Worm (Caenorhabditis elegans) whole organism, midembryonic: ENCODE results near the gene vdac-1.

Experiments used
- T22C8.4 ChIP-seq: fragments of 200-800 bp; sonication (Bioruptor generic); IDR thresholded peaks from 2 replicates; pipeline ENCODE4 v1.3.6; 2022; ENCODE audit warnings: missing genetic modification characterization, missing compliant biosample characterization
- cog-1 ChIP-seq: sonication (generic microtip); optimal IDR thresholded peaks from 2 replicates; lab custom pipeline; 2016; ENCODE audit warnings: missing genetic modification characterization, missing compliant biosample characterization
- flt-1 ChIP-seq: fragments of 200-800 bp; sonication (Bioruptor generic); IDR thresholded peaks from 2 replicates; pipeline ENCODE4 v1.3.6; 2022; ENCODE audit warnings: missing genetic modification characterization, missing compliant biosample characterization
- klf-2 ChIP-seq: fragments of 200-800 bp; sonication (Bioruptor generic); conservative IDR thresholded peaks from 2 replicates; pipeline ENCODE4 v1.3.6; 2022; ENCODE audit warnings: missing genetic modification reagents, missing genetic modification characterization, missing compliant biosample characterization
- med-1 ChIP-seq: sonication (generic microtip); optimal IDR thresholded peaks from 2 replicates; lab custom pipeline; 2017; ENCODE audit warnings: missing genetic modification characterization, mild to moderate bottlenecking, missing compliant biosample characterization, antibody characterized with exemption, missing genetic modification reagents; ENCODE audit not compliant: insufficient read depth
- ref-1 ChIP-seq: fragments of 200-800 bp; sonication (Bioruptor generic); conservative IDR thresholded peaks from 2 replicates; pipeline ENCODE4 v1.3.6; 2022; ENCODE audit warnings: missing genetic modification reagents, missing genetic modification characterization, missing compliant biosample characterization
- tab-1 ChIP-seq: fragments of 200-800 bp; sonication (Bioruptor generic); IDR thresholded peaks from 2 replicates; pipeline ENCODE4 v1.3.6; 2022; ENCODE audit warnings: missing genetic modification characterization, missing compliant biosample characterization
- ztf-23 ChIP-seq: fragments of 200-800 bp; sonication (Bioruptor generic); IDR thresholded peaks from 2 replicates; pipeline ENCODE4 v1.3.6; 2022; ENCODE audit warnings: missing genetic modification reagents, missing genetic modification characterization, missing compliant biosample characterization
- ztf-29 ChIP-seq: fragments of 200-800 bp; sonication (Bioruptor generic); IDR thresholded peaks from 2 replicates; pipeline ENCODE4 v1.3.6; 2022; ENCODE audit warnings: missing genetic modification reagents, missing genetic modification characterization, missing compliant biosample characterization

DNA sequence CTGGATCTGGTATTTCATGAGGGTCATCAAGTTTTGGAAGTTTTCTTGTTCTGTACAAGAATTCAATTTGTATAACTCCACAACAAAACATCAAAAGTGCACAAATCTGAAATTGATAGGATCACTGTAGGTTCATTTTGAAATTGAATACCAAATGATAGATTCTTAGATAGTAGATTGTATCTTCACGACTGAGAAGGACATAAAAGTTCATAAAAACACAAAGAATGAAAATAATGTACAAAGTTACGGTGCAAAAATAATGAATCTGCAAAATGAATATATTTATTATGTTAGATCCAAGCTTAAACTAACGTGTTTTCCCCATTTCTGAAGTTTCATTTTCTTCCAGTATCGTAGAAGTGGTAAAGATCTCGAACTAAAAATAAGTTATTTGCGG is 6.8 kb downstream of the vdac-1 start:
- TF ChIP-seq klf-2 (GFP tag; lab: Robert Waterston, UW) (no peak), med-1 (GFP tag; lab: Kevin White, UChicago) (no peak), flt-1 (no peak), tab-1 (GFP tag; lab: Robert Waterston, UW) (no peak), T22C8.4 (no peak), cog-1 (tag; lab: Kevin White, UChicago) (no peak), ztf-23 (GFP tag; lab: Robert Waterston, UW) (no peak), ztf-29 (GFP tag; lab: Robert Waterston, UW) (no peak), ref-1 (GFP tag; lab: Robert Waterston, UW) (no peak)
